Worm (Caenorhabditis elegans) whole organism, L4 larva: ENCODE data around the gene F11F1.1.

Experiments used
- D1046.2 ChIP-seq: fragments of 200-800 bp; sonication (Bioruptor generic); IDR thresholded peaks from 2 replicates; pipeline ENCODE4 v1.3.6; 2022; ENCODE audit warnings: missing genetic modification characterization, missing compliant biosample characterization
- F10B5.3 ChIP-seq: sonication (generic microtip); optimal IDR thresholded peaks from 2 replicates; lab custom pipeline; 2016; ENCODE audit warnings: mild to moderate bottlenecking, missing genetic modification characterization, missing compliant biosample characterization
- T20F7.1 ChIP-seq: fragments of 200-800 bp; sonication (Bioruptor generic); optimal IDR thresholded peaks from 2 replicates; lab custom pipeline; 2018; ENCODE audit warnings: mild to moderate bottlenecking, missing genetic modification characterization, missing compliant biosample characterization
- Y48G9A.11 ChIP-seq: fragments of 200-800 bp; sonication (Bioruptor generic); IDR thresholded peaks from 2 replicates; pipeline ENCODE4 v1.3.6; 2022; ENCODE audit warnings: missing genetic modification reagents, missing genetic modification characterization, missing compliant biosample characterization
- Y5F2A.4 ChIP-seq: fragments of 200-800 bp; sonication (Bioruptor generic); optimal IDR thresholded peaks from 2 replicates; lab custom pipeline; 2018; ENCODE audit warnings: mild to moderate bottlenecking, missing genetic modification characterization, missing compliant biosample characterization
- Y75B8A.6 ChIP-seq: fragments of 200-800 bp; sonication (Bioruptor generic); IDR thresholded peaks from 2 replicates; pipeline ENCODE4 v1.3.6; 2022; ENCODE audit warnings: missing genetic modification reagents, missing genetic modification characterization, missing compliant biosample characterization
- aha-1 ChIP-seq: fragments of 150-350 bp; peaks from one replicate; lab custom pipeline; 2014; ENCODE audit warnings: missing biosample characterization, missing genetic modification characterization
- aly-2 ChIP-seq: sonication (generic microtip); optimal IDR thresholded peaks from 2 replicates; lab custom pipeline; 2018; ENCODE audit warnings: missing biosample characterization, missing genetic modification characterization
- attf-4 ChIP-seq: sonication (generic microtip); optimal IDR thresholded peaks from 3 replicates; lab custom pipeline; 2017; ENCODE audit warnings: missing biosample characterization, missing genetic modification characterization
- ceh-20 ChIP-seq: fragments of 200-800 bp; sonication (Bioruptor generic); IDR thresholded peaks from 2 replicates; pipeline ENCODE4 v1.3.6; 2022; ENCODE audit warnings: missing genetic modification reagents, missing genetic modification characterization, missing compliant biosample characterization
- ceh-82 ChIP-seq: sonication (generic microtip); optimal IDR thresholded peaks from 2 replicates; lab custom pipeline; 2017; ENCODE audit warnings: missing biosample characterization, missing genetic modification characterization
- daf-12 ChIP-seq: fragments of 150-350 bp; optimal IDR thresholded peaks from 2 replicates; lab custom pipeline; 2014; ENCODE audit warnings: missing biosample characterization, missing genetic modification reagents, missing genetic modification characterization
- daf-16 ChIP-seq, 3 experiments: sonication (generic microtip); optimal IDR thresholded peaks; 2 replicates each; lab custom pipeline; 2016 to 2017; ENCODE audit warnings: missing genetic modification characterization in 3 of 3, missing genetic modification reagents in 3 of 3, mild to moderate bottlenecking in 2 of 3, missing compliant biosample characterization in 2 of 3, missing biosample characterization in 1 of 3, moderate library complexity in 1 of 3
- daf-19 ChIP-seq: fragments of 200-800 bp; sonication (Bioruptor generic); conservative IDR thresholded peaks from 2 replicates; pipeline ENCODE4 v1.3.6; 2022; ENCODE audit warnings: missing genetic modification characterization, missing compliant biosample characterization
- dmd-6 ChIP-seq: fragments of 200-800 bp; sonication (Bioruptor generic); IDR thresholded peaks from 2 replicates; pipeline ENCODE4 v1.3.6; 2022; ENCODE audit warnings: missing genetic modification reagents, missing genetic modification characterization, missing compliant biosample characterization
- dmd-8 ChIP-seq: fragments of 200-800 bp; sonication (Bioruptor generic); IDR thresholded peaks from 2 replicates; pipeline ENCODE4 v1.3.6; 2022; ENCODE audit warnings: missing genetic modification characterization, missing compliant biosample characterization
- dmd-9 ChIP-seq: fragments of 200-800 bp; sonication (Bioruptor generic); IDR thresholded peaks from 2 replicates; pipeline ENCODE4 v1.3.6; 2022; ENCODE audit warnings: missing genetic modification reagents, missing genetic modification characterization, missing compliant biosample characterization
- dpl-1 ChIP-seq: fragments of 150-350 bp; optimal IDR thresholded peaks from 2 replicates; lab custom pipeline; 2014; ENCODE audit warnings: missing biosample characterization, missing genetic modification reagents, missing genetic modification characterization
- duxl-1 ChIP-seq: sonication (generic microtip); optimal IDR thresholded peaks from 2 replicates; lab custom pipeline; 2016; ENCODE audit warnings: mild to moderate bottlenecking, missing genetic modification characterization, moderate library complexity, missing compliant biosample characterization; ENCODE audit not compliant: poor library complexity
- fkh-10 ChIP-seq: fragments of 150-350 bp; optimal IDR thresholded peaks from 2 replicates; lab custom pipeline; 2014; ENCODE audit warnings: missing biosample characterization, missing genetic modification reagents, missing genetic modification characterization
- hif-1 ChIP-seq, 2 experiments: sonication (generic microtip); optimal IDR thresholded peaks; 2 replicates each; lab custom pipeline; 2016 to 2017; ENCODE audit warnings: missing compliant biosample characterization in 2 of 2, missing genetic modification characterization in 2 of 2, missing genetic modification reagents in 2 of 2, missing genotype in 2 of 2, mild to moderate bottlenecking in 1 of 2
- lin-1 ChIP-seq: fragments of 200-800 bp; sonication (Bioruptor generic); IDR thresholded peaks from 2 replicates; pipeline ENCODE4 v1.3.6; 2022; ENCODE audit warnings: missing genetic modification reagents, missing genetic modification characterization, missing compliant biosample characterization
- lin-15B ChIP-seq: fragments of 150-350 bp; sonication (generic microtip); optimal IDR thresholded peaks from 3 replicates; lab custom pipeline; 2014; ENCODE audit warnings: missing biosample characterization, missing genetic modification characterization
- lin-29 ChIP-seq: fragments of 200-800 bp; sonication (Bioruptor generic); IDR thresholded peaks from 2 replicates; pipeline ENCODE4 v1.3.6; 2022; ENCODE audit warnings: missing genetic modification reagents, missing genetic modification characterization, missing compliant biosample characterization
- lin-38 ChIP-seq: fragments of 200-800 bp; sonication (Bioruptor generic); IDR thresholded peaks from 2 replicates; pipeline ENCODE4 v1.3.6; 2022; ENCODE audit warnings: missing genetic modification reagents, missing genetic modification characterization, missing compliant biosample characterization
- lsy-2 ChIP-seq, 2 experiments: fragments of 150-350 bp in 1 of 2; sonication (generic microtip) in 1 of 2; optimal IDR thresholded peaks; 2 replicates each; lab custom pipeline; 2014 to 2017; ENCODE audit warnings: missing biosample characterization in 2 of 2, missing genetic modification characterization in 2 of 2
- mdt-29 ChIP-seq: fragments of 200-800 bp; sonication (Bioruptor generic); IDR thresholded peaks from 2 replicates; pipeline ENCODE4 v1.3.6; 2022; ENCODE audit warnings: missing genetic modification reagents, missing genetic modification characterization, missing compliant biosample characterization
- mep-1 ChIP-seq: fragments of 150-350 bp; sonication (generic microtip); optimal IDR thresholded peaks from 3 replicates; lab custom pipeline; 2014; ENCODE audit warnings: missing biosample characterization, missing genetic modification characterization
- mes-2 ChIP-seq: sonication (generic microtip); optimal IDR thresholded peaks from 2 replicates; lab custom pipeline; 2016; ENCODE audit warnings: missing genotype, mild to moderate bottlenecking, missing genetic modification characterization, missing compliant biosample characterization; ENCODE audit not compliant: poor library complexity, severe bottlenecking
- mxl-2 ChIP-seq: fragments of 200-800 bp; sonication (Bioruptor generic); conservative IDR thresholded peaks from 2 replicates; pipeline ENCODE4 v1.3.6; 2022; ENCODE audit warnings: missing genetic modification reagents, missing genetic modification characterization, missing compliant biosample characterization
- nhr-10 ChIP-seq: fragments of 150-350 bp; optimal IDR thresholded peaks from 2 replicates; lab custom pipeline; 2014; ENCODE audit warnings: missing biosample characterization, missing genetic modification characterization
- nhr-237 ChIP-seq: sonication (generic microtip); optimal IDR thresholded peaks from 2 replicates; lab custom pipeline; 2017; ENCODE audit warnings: missing biosample characterization, missing genetic modification characterization
- nhr-42 ChIP-seq: fragments of 200-800 bp; sonication (Bioruptor generic); IDR thresholded peaks from 2 replicates; pipeline ENCODE4 v1.3.6; 2022; ENCODE audit warnings: missing genetic modification characterization, missing compliant biosample characterization
- nhr-6 ChIP-seq: fragments of 150-350 bp; optimal IDR thresholded peaks from 2 replicates; lab custom pipeline; 2014; ENCODE audit warnings: missing biosample characterization, missing genetic modification characterization
- nhr-76 ChIP-seq: fragments of 150-350 bp; optimal IDR thresholded peaks from 2 replicates; lab custom pipeline; 2014; ENCODE audit warnings: missing biosample characterization, missing genetic modification characterization
- nhr-77 ChIP-seq: fragments of 150-350 bp; optimal IDR thresholded peaks from 2 replicates; lab custom pipeline; 2014; ENCODE audit warnings: missing biosample characterization, missing genetic modification characterization
- saeg-2 ChIP-seq: fragments of 200-800 bp; sonication (Bioruptor generic); IDR thresholded peaks from 2 replicates; pipeline ENCODE4 v1.3.6; 2022; ENCODE audit warnings: missing genetic modification reagents, missing genetic modification characterization, missing compliant biosample characterization
- sdz-12 ChIP-seq: fragments of 200-800 bp; sonication (Bioruptor generic); optimal IDR thresholded peaks from 2 replicates; lab custom pipeline; 2018; ENCODE audit warnings: mild to moderate bottlenecking, missing genetic modification characterization, missing compliant biosample characterization
- snpc-1.2 ChIP-seq: fragments of 200-800 bp; sonication (Bioruptor generic); IDR thresholded peaks from 2 replicates; pipeline ENCODE4 v1.3.6; 2022; ENCODE audit warnings: missing genetic modification reagents, missing genetic modification characterization, missing compliant biosample characterization
- spr-1 ChIP-seq: sonication (generic microtip); optimal IDR thresholded peaks from 2 replicates; lab custom pipeline; 2016; ENCODE audit warnings: mild to moderate bottlenecking, missing genetic modification characterization, missing compliant biosample characterization
- vab-7 ChIP-seq: fragments of 200-800 bp; sonication (Bioruptor generic); IDR thresholded peaks from 2 replicates; pipeline ENCODE4 v1.3.6; 2022; ENCODE audit warnings: missing genetic modification reagents, missing genetic modification characterization, missing compliant biosample characterization
- zag-1 ChIP-seq: fragments of 150-350 bp; optimal IDR thresholded peaks from 2 replicates; lab custom pipeline; 2014; ENCODE audit warnings: missing biosample characterization, missing genetic modification characterization
- zip-11 ChIP-seq: fragments of 200-800 bp; sonication (Bioruptor generic); IDR thresholded peaks from 2 replicates; pipeline ENCODE4 v1.3.6; 2022; ENCODE audit warnings: missing genetic modification characterization, missing compliant biosample characterization
- ztf-11 ChIP-seq: fragments of 150-350 bp; optimal IDR thresholded peaks from 2 replicates; lab custom pipeline; 2014; ENCODE audit warnings: missing biosample characterization, missing genetic modification characterization
- ztf-7 ChIP-seq: fragments of 150-350 bp; optimal IDR thresholded peaks from 2 replicates; lab custom pipeline; 2014; ENCODE audit warnings: missing biosample characterization, missing genetic modification characterization

F11F1.1 gene

DNA sequence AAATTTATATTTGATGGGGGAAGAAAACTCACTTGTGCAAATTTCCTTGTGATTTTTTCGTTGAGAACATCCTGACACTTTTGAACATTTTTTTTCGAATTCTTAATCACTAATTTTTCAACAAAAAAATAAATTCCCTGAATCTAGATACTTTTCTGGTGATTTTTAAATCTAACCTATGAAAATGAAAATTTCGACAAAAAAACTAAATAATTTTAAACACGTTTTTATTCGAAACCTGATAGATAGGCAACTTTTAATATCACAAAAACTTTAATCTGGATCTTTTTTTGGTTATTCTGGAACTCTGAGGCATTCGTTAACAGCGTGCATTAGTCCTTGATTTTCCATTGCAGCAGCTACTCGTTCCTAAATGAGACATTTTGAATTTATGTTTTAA lies 41.5 kb downstream of the F11F1.1 start, which contains the start of gene F45G2.9:
Gene F45G2.9, minus strand, starts transcription at position 101 of the 400 bp plus-strand sequence.
- TF ChIP-seq Y5F2A.4 (GFP tag; lab: Kevin White, UChicago) = no peak

DNA sequence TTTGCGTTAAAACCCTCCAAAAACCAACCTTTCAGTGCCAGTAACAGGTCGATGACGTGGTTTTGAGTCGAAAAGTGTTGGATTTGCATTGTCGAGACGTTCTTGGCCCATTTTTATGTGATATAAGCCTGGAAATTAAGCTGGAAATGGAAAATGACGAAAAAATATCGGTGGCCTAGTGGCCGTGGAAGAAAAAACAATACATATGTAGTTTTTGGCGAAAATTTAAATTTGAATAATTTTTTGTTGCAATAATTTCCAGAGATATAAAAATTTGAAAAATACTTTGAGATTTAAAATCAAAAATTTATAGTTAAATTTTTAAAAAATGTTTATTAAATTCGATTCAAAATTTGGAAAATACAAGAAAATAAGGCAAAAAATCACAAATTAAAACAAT lies 44.1 kb downstream of the F11F1.1 start, which contains the start of gene ciao-2B:
Gene ciao-2B, minus strand, starts transcription at position 130 of the 400 bp plus-strand sequence.
- TF ChIP-seq snpc-1.2 (no peak), dmd-9 (GFP tag; lab: Robert Waterston, UW) (no peak), aly-2 (tag; lab: Kevin White, UChicago) (no peak), dmd-8 (GFP tag; lab: Robert Waterston, UW) (no peak), lsy-2 (tag; optimal IDR thresholded peaks at IDR 0.05; lab: Kevin White, UChicago) (peak in 1 of 2 experiments; percentile 69), nhr-6 (no peak), dpl-1 (GFP tag; lab: Kevin White, UChicago) (peak; percentile 80), nhr-76 (no peak), D1046.2 (GFP tag; lab: Robert Waterston, UW) (no peak), duxl-1 (no peak), mxl-2 (GFP tag; lab: Robert Waterston, UW) (no peak), hif-1 (tag; optimal IDR thresholded peaks at IDR 0.05; lab: Kevin White, UChicago) (peak in 1 of 2 experiments; percentile 64), zag-1 (tag; lab: Kevin White, UChicago) (no peak), nhr-42 (GFP tag; lab: Robert Waterston, UW) (no peak), F10B5.3 (no peak), lin-15B (tag; lab: Kevin White, UChicago) (no peak), ceh-20 (no peak), lin-1 (GFP tag; lab: Robert Waterston, UW) (no peak), Y48G9A.11 (GFP tag; lab: Robert Waterston, UW) (no peak), daf-16 (GFP tag; optimal IDR thresholded peaks at IDR 0.05; lab: Kevin White, UChicago) (no peak), daf-16 (tag; optimal IDR thresholded peaks at IDR 0.05; lab: Kevin White, UChicago) (peak; percentile 37), daf-12 (tag; lab: Kevin White, UChicago) (no peak), sdz-12 (GFP tag; lab: Kevin White, UChicago) (no peak), lin-29 (GFP tag; lab: Robert Waterston, UW) (no peak), ztf-7 (tag; lab: Kevin White, UChicago) (no peak), nhr-77 (tag; lab: Kevin White, UChicago) (peak; percentile 7), nhr-237 (tag; lab: Kevin White, UChicago) (no peak), attf-4 (no peak), spr-1 (tag; lab: Kevin White, UChicago) (no peak), daf-19 (GFP tag; lab: Robert Waterston, UW) (no peak), T20F7.1 (GFP tag; lab: Kevin White, UChicago) (no peak), fkh-10 (GFP tag; lab: Kevin White, UChicago) (no peak), zip-11 (no peak), Y5F2A.4 (GFP tag; lab: Kevin White, UChicago) (no peak), mdt-29 (no peak), aha-1 (no peak), dmd-6 (no peak), saeg-2 (GFP tag; lab: Robert Waterston, UW) (no peak), ceh-82 (no peak), Y75B8A.6 (no peak), lin-38 (GFP tag; lab: Robert Waterston, UW) (peak; percentile 40; the same call in 1 of the 2 replicates), mep-1 (tag; lab: Kevin White, UChicago) (no peak), mes-2 (peak; percentile 88), vab-7 (GFP tag; lab: Robert Waterston, UW) (no peak), nhr-10 (tag; lab: Kevin White, UChicago) (no peak), ztf-11 (no peak)
